Worm (Caenorhabditis elegans): Measurements from ENCODE around the gene C33G3.5.
A peak's percentile ranks its signal among the peaks of the same experiment; 100 is the strongest.

The C33G3.5 gene

DNA sequence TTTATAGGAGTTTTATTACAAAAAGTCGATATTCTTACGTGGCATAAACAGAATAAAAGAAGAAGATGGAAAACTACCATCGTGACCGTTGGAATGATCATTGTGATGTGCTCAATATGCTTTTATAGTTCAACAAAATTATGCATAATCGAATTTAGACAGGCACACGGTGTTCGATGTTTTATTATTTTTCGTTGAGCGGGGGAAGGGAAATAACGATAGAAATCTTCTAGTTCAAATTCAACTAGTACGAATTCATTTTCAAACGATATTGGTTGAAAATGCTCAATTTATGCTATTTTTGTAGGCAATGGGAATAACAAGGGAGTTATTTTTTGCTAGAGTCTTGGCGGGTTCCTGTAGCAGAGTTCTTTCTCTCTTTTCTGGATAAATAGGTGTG is at the start of gene C33G3.5:
TSS of gene C33G3.5 (minus strand) at position 101 of the 400 bp plus-strand sequence.
- TF ChIP-seq hmbx-1 (tag; optimal IDR thresholded peaks at IDR 0.05): no peak
- no peak for TF ChIP-seq ama-1 (optimal IDR thresholded peaks at IDR 0.05)
- no peak for TF ChIP-seq B0310.2 (tag; optimal IDR thresholded peaks at IDR 0.05)
- TF ChIP-seq tbx-37 (GFP tag; conservative IDR thresholded peaks at IDR 0.05): no peak
- no peak for TF ChIP-seq pes-1 (GFP tag; IDR thresholded peaks at IDR 0.05)
- no peak for TF ChIP-seq ets-7 (tag; optimal IDR thresholded peaks at IDR 0.05)
- no peak for TF ChIP-seq hnd-1 (tag; optimal IDR thresholded peaks at IDR 0.05)
- no peak for TF ChIP-seq sea-1 (GFP tag; conservative IDR thresholded peaks at IDR 0.05)
- TF ChIP-seq F13C5.2 (tag; optimal IDR thresholded peaks at IDR 0.05): no peak
- no peak for TF ChIP-seq aly-1 (tag; optimal IDR thresholded peaks at IDR 0.05)
- TF ChIP-seq tra-4 (tag; optimal IDR thresholded peaks at IDR 0.05): no peak
- TF ChIP-seq flt-1 (GFP tag; IDR thresholded peaks at IDR 0.05): no peak
- TF ChIP-seq ceh-36 (tag; optimal IDR thresholded peaks at IDR 0.05): no peak
- no peak for TF ChIP-seq hmg-4 (GFP tag; optimal IDR thresholded peaks at IDR 0.05)
- TF ChIP-seq ceh-13 (GFP tag; optimal IDR thresholded peaks at IDR 0.05): no peak
- TF ChIP-seq scrt-1 (GFP tag; IDR thresholded peaks at IDR 0.05): no peak
- no peak for TF ChIP-seq tbx-11 (GFP tag; IDR thresholded peaks at IDR 0.05)

DNA sequence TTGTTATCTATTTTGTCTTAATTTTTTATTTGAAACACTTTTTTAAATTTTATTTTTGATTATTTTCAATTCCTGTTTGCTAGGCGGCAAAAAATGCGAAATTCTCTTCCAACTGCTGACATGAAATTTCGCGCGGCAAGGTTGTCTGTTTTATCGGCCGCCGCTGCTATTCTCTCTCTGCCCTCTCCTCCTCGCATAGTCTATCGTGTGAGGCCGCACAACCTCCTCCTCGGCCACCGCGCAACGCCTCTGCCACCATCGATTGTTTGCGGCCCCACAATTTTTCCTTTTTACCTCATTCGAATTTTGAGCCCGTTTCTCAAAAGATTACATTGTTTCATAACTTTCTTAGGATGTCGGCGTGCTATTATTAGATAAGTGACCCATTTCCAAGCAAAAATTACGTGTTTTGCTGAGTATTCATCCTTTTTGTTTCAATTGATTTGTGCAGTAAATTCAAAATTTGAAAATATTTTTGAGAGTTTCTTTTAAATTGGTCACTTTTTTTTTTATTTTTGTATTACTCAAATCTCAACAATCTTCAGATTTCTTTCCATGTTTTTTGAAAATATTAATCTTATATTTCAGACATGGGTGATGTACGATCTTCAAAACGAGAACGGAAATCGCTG is 48.9 kb upstream of the C33G3.5 start, which contains the start of gene F28H6.4:
TSS of gene F28H6.4 (plus strand) at position 582 of the 632 bp plus-strand sequence.
- TF ChIP-seq F13C5.2 (tag; optimal IDR thresholded peaks at IDR 0.05) (peak; percentile 30), flt-1 (GFP tag; IDR thresholded peaks at IDR 0.05) (no peak), hmg-4 (GFP tag; optimal IDR thresholded peaks at IDR 0.05) (peak; percentile 62), scrt-1 (GFP tag; IDR thresholded peaks at IDR 0.05) (no peak)

DNA sequence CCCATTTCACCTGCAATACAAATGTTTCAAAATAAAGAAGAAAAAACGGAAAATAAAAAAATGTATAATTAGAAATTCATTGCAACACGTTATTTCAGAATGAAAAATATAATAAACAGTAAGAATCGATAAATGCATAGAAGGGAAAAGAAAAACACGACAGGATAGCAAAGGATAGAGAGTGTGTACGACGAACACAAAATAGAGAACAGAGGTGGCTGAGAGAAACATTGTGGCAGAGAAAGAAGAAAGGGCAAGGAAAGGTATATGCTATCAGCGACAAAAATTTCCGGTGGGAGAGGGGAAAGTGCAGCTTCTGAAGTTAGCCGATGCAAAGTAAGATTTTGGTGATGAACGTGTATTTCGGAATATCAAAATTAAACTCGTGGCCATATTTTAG is 47.4 kb upstream of the C33G3.5 start, which contains the start of gene F28H6.6:
TSS of gene F28H6.6 (minus strand) at position 10 of the 400 bp plus-strand sequence.
- TF ChIP-seq ets-7 (tag; optimal IDR thresholded peaks at IDR 0.05): no peak
- no peak for TF ChIP-seq B0310.2 (tag; optimal IDR thresholded peaks at IDR 0.05)
- TF ChIP-seq ceh-13 (GFP tag; optimal IDR thresholded peaks at IDR 0.05): no peak

DNA sequence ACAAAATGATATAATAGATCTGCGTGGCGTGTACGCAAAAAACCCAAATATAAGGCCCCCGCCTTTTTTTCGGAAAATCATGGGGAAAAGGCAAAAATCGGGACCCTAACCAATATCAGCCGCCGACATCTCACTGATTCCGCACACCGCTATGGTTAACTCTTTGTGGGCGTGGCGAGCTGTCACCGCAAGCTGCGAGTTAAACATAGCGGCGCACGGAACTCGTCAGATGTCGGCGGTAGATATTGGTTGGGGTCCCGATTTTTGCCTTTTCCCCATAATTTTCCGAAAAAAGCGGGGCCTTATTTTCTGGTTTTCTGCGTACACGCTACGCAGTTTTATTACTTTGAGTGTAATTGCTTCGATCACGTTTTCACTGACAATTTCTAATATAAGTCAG is 40.3 kb upstream of the C33G3.5 start:
- no peak for TF ChIP-seq ceh-36 (tag; optimal IDR thresholded peaks at IDR 0.05)
- TF ChIP-seq flt-1 (GFP tag; IDR thresholded peaks at IDR 0.05): no peak
- no peak for TF ChIP-seq tbx-37 (GFP tag; conservative IDR thresholded peaks at IDR 0.05)
- TF ChIP-seq hmbx-1 (tag; optimal IDR thresholded peaks at IDR 0.05): no peak
- TF ChIP-seq ceh-13 (GFP tag; optimal IDR thresholded peaks at IDR 0.05): no peak
- TF ChIP-seq pes-1 (GFP tag; IDR thresholded peaks at IDR 0.05): no peak
- TF ChIP-seq scrt-1 (GFP tag; IDR thresholded peaks at IDR 0.05): no peak

DNA sequence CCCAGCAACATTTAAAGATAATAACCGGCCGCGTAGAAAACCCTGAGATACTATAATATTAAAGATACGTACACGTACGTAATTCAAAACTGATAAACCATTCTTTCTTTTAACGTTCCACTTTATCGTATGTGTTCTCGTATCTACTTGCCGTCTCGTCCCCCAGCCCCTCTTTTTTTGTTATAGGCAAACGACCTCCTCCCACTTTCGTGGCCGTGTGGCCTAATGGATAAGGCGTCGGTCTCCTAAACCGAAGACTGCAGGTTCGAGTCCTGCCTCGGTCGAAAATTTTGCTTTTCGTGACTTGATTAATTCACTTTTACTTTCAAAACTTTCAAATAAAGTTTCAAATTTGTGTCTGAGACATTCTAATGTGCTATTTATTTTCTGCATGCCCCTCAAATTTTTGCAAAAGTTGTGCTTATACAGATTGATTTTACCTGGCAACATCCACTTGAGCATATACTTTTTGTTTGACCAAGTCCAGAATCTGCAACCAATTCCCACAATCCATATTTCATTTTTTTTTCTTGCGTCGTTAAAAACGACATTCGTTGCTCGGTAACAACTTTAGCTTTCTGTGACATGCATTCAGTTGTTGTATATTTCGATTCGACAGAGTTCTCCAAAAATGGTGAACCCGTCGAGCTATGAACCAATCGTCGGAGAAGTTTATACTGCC is 37.1 kb upstream of the C33G3.5 start, which contains the start of gene F28H6.7:
TSS of gene F28H6.7 (plus strand) at position 632 of the 682 bp plus-strand sequence.
- TF ChIP-seq hnd-1 (tag; optimal IDR thresholded peaks at IDR 0.05) (peak; percentile 90), ama-1 (optimal IDR thresholded peaks at IDR 0.05) (no peak), scrt-1 (GFP tag; IDR thresholded peaks at IDR 0.05) (peak; percentile 97), pes-1 (GFP tag; IDR thresholded peaks at IDR 0.05) (peak; percentile 98), tra-4 (tag; optimal IDR thresholded peaks at IDR 0.05) (peak; percentile 87), flt-1 (GFP tag; IDR thresholded peaks at IDR 0.05) (peak; percentile 97), ceh-36 (tag; optimal IDR thresholded peaks at IDR 0.05) (peak; percentile 95), ceh-13 (GFP tag; optimal IDR thresholded peaks at IDR 0.05) (peak; percentile 95), F13C5.2 (tag; optimal IDR thresholded peaks at IDR 0.05) (peak; percentile 95), tbx-37 (GFP tag; conservative IDR thresholded peaks at IDR 0.05) (peak; percentile 98), sea-1 (GFP tag; conservative IDR thresholded peaks at IDR 0.05) (peak; percentile 95), aly-1 (tag; optimal IDR thresholded peaks at IDR 0.05) (peak; percentile 93), tbx-11 (GFP tag; IDR thresholded peaks at IDR 0.05) (peak; percentile 96), hmg-4 (GFP tag; optimal IDR thresholded peaks at IDR 0.05) (peak; percentile 96), B0310.2 (tag; optimal IDR thresholded peaks at IDR 0.05) (peak; percentile 93), hmbx-1 (tag; optimal IDR thresholded peaks at IDR 0.05) (peak; percentile 85), ets-7 (tag; optimal IDR thresholded peaks at IDR 0.05) (peak; percentile 90)

DNA sequence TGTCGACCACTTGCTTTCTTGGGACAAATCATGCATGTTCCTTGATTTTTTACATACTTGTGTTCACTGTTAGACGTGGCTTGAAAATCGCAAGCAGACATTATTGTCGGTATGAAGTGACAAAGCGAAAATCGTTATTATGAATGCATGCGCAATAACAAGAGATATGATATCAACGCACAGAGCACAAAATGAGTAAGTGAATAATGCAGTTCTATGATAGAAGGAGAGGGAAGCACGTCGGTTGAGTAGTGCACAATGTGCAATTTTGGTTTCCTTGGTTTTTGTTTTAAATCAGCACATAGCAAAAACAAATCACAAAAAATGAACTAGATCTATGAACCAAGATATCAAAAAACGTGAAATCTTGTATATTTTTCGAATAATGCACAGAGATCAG is 34.9 kb upstream of the C33G3.5 start, which contains the start of gene nhr-281:
TSS of gene nhr-281 (minus strand) at position 101 of the 400 bp plus-strand sequence.
- TF ChIP-seq aly-1 (tag; optimal IDR thresholded peaks at IDR 0.05) (no peak), hmbx-1 (tag; optimal IDR thresholded peaks at IDR 0.05) (no peak), ceh-36 (tag; optimal IDR thresholded peaks at IDR 0.05) (no peak), tbx-37 (GFP tag; conservative IDR thresholded peaks at IDR 0.05) (no peak), ceh-13 (GFP tag; optimal IDR thresholded peaks at IDR 0.05) (no peak), tra-4 (tag; optimal IDR thresholded peaks at IDR 0.05) (no peak), B0310.2 (tag; optimal IDR thresholded peaks at IDR 0.05) (no peak), hmg-4 (GFP tag; optimal IDR thresholded peaks at IDR 0.05) (no peak)

DNA sequence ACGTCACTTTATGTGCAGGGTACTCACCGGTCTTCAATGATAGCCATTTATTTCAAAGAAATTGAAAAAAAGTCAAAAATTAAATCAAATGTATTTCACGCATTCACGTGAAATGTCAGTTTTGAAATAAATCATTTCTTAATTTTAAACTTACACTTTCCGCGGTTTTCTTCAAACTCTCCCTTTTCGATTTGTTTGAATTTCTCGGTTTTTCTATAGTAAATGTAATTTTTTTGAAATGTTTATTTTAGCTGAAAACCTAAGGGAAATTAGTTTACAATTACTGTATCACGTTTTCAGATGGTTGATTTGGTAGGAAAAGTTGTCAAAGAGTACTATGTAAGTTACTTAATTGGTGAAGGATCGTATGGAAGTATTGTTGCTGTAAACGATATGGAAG is 29.8 kb upstream of the C33G3.5 start, which contains the start of gene F16B12.7:
TSS of gene F16B12.7 (plus strand) at position 301 of the 400 bp plus-strand sequence.
- TF ChIP-seq B0310.2 (tag; optimal IDR thresholded peaks at IDR 0.05) (no peak), hmbx-1 (tag; optimal IDR thresholded peaks at IDR 0.05) (no peak), ceh-36 (tag; optimal IDR thresholded peaks at IDR 0.05) (no peak)

DNA sequence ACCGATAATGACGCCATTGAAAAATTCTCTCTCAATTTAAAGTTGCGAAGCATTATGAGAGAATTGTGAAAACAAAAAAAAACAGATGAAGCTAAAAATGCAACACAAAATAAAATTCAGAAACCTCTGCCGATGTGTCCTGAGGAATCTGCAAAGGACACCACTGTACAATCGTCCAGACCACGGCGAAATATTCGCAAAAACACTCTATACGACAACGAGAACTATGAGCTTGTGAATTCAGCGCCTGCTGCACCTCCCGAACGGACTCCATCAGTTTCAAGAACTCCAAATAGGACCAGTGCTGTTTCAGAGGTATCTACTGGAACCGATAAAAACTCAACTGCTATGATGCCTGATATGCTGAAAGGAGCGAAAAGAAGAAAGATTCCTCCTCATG is 24.0 kb upstream of the C33G3.5 start:
- TF ChIP-seq B0310.2 (tag; optimal IDR thresholded peaks at IDR 0.05) (no peak), ceh-13 (GFP tag; optimal IDR thresholded peaks at IDR 0.05) (no peak), tra-4 (tag; optimal IDR thresholded peaks at IDR 0.05) (no peak), flt-1 (GFP tag; IDR thresholded peaks at IDR 0.05) (no peak), aly-1 (tag; optimal IDR thresholded peaks at IDR 0.05) (no peak), pes-1 (GFP tag; IDR thresholded peaks at IDR 0.05) (no peak), ceh-36 (tag; optimal IDR thresholded peaks at IDR 0.05) (no peak), sea-1 (GFP tag; conservative IDR thresholded peaks at IDR 0.05) (no peak), hmg-4 (GFP tag; optimal IDR thresholded peaks at IDR 0.05) (no peak), hnd-1 (tag; optimal IDR thresholded peaks at IDR 0.05) (no peak), F13C5.2 (tag; optimal IDR thresholded peaks at IDR 0.05) (no peak), hmbx-1 (tag; optimal IDR thresholded peaks at IDR 0.05) (no peak), tbx-37 (GFP tag; conservative IDR thresholded peaks at IDR 0.05) (no peak), ets-7 (tag; optimal IDR thresholded peaks at IDR 0.05) (no peak), scrt-1 (GFP tag; IDR thresholded peaks at IDR 0.05) (no peak), ama-1 (optimal IDR thresholded peaks at IDR 0.05) (no peak), tbx-11 (GFP tag; IDR thresholded peaks at IDR 0.05) (no peak)
